Worm (Caenorhabditis elegans): ENCODE data around the gene T07G12.5.
A peak's percentile ranks its signal among the peaks of the same experiment; 100 is the strongest.

The T07G12.5 gene

ce11 chrIV:10502345-10502744 lies 42.6 kb downstream of the T07G12.5 start (continued):
- TF ChIP-seq fkh-8 (tag; optimal IDR thresholded peaks at IDR 0.05) (peak; percentile 65), lsy-2 (tag; optimal IDR thresholded peaks at IDR 0.05) (peak; percentile 4 to 64), hlh-17 (GFP tag; optimal IDR thresholded peaks at IDR 0.05; ENCODE audit: borderline replicate concordance) (no peak), C16A3.4 (tag; optimal IDR thresholded peaks at IDR 0.05) (peak; percentile 29), jun-1 (tag; optimal IDR thresholded peaks at IDR 0.05) (peak; percentile 44), ztf-11 (tag; optimal IDR thresholded peaks at IDR 0.05) (no peak), mdl-1 (tag; optimal IDR thresholded peaks at IDR 0.05) (peak in 1 of 2 experiments; percentile 64), alr-1 (tag; optimal IDR thresholded peaks at IDR 0.05; ENCODE audit: borderline replicate concordance) (no peak), unc-130 (tag; optimal IDR thresholded peaks at IDR 0.05) (no peak), lin-13 (GFP tag; optimal IDR thresholded peaks at IDR 0.05) (no peak), lin-15B (tag; optimal IDR thresholded peaks at IDR 0.05) (no peak), F16B12.6 (tag; optimal IDR thresholded peaks at IDR 0.05) (no peak), nhr-12 (tag; optimal IDR thresholded peaks at IDR 0.05) (no peak), tlp-1 (tag; optimal IDR thresholded peaks at IDR 0.05) (no peak), isw-1 (GFP tag; IDR thresholded peaks at IDR 0.05) (no peak), fkh-4 (tag; optimal IDR thresholded peaks at IDR 0.05; ENCODE audit: borderline replicate concordance) (no peak), pag-3 (tag; optimal IDR thresholded peaks at IDR 0.05; ENCODE audit: borderline replicate concordance, insufficient read depth) (no peak), unc-86 (tag; optimal IDR thresholded peaks at IDR 0.05) (no peak), aly-2 (tag; optimal IDR thresholded peaks at IDR 0.05) (no peak), nhr-84 (tag; optimal IDR thresholded peaks at IDR 0.05) (no peak), sox-4 (tag; optimal IDR thresholded peaks at IDR 0.05) (no peak), pax-3 (tag; optimal IDR thresholded peaks at IDR 0.05) (peak; percentile 48), egl-13 (tag; optimal IDR thresholded peaks at IDR 0.05) (no peak), nhr-77 (tag; optimal IDR thresholded peaks at IDR 0.05) (peak; percentile 68), mef-2 (tag; optimal IDR thresholded peaks at IDR 0.05) (peak; percentile 10), lin-39 (tag; optimal IDR thresholded peaks at IDR 0.05) (no peak), swsn-7 (tag; optimal IDR thresholded peaks at IDR 0.05) (peak; percentile 44), grh-1 (GFP tag; IDR thresholded peaks at IDR 0.05) (no peak), rnt-1 (tag; optimal IDR thresholded peaks at IDR 0.05) (peak; percentile 68), nhr-237 (tag; optimal IDR thresholded peaks at IDR 0.05) (peak; percentile 6), C04F5.9 (tag; optimal IDR thresholded peaks at IDR 0.05) (no peak), nhr-76 (tag; optimal IDR thresholded peaks at IDR 0.05) (no peak), ama-1 (optimal IDR thresholded peaks at IDR 0.05) (peak; percentile 8), nhr-19 (GFP tag; conservative IDR thresholded peaks at IDR 0.05) (peak; percentile 50), ces-1 (GFP tag; optimal IDR thresholded peaks at IDR 0.05) (no peak), snpc-4 (tag; optimal IDR thresholded peaks at IDR 0.05) (no peak), ztf-4 (tag; optimal IDR thresholded peaks at IDR 0.05) (peak; percentile 23)

- no peak for TF ChIP-seq aha-1 (tag; optimal IDR thresholded peaks at IDR 0.05)
- no peak for TF ChIP-seq fkh-4 (tag; optimal IDR thresholded peaks at IDR 0.05; ENCODE audit: borderline replicate concordance)
- no peak for TF ChIP-seq nhr-76 (tag; optimal IDR thresholded peaks at IDR 0.05)
- TF ChIP-seq nhr-20 (tag; optimal IDR thresholded peaks at IDR 0.05): no peak
- TF ChIP-seq rnt-1 (tag; optimal IDR thresholded peaks at IDR 0.05): no peak
- no peak for TF ChIP-seq mef-2 (tag; optimal IDR thresholded peaks at IDR 0.05)
- TF ChIP-seq nhr-84 (tag; optimal IDR thresholded peaks at IDR 0.05): no peak
- no peak for TF ChIP-seq hlh-4 (tag; optimal IDR thresholded peaks at IDR 0.05)
- TF ChIP-seq hlh-17 (GFP tag; optimal IDR thresholded peaks at IDR 0.05; ENCODE audit: borderline replicate concordance): no peak
- no peak for TF ChIP-seq C04F5.9 (tag; optimal IDR thresholded peaks at IDR 0.05)
- no peak for TF ChIP-seq sup-37 (GFP tag; optimal IDR thresholded peaks at IDR 0.05)
- TF ChIP-seq ceh-82 (tag; optimal IDR thresholded peaks at IDR 0.05): no peak
These were observed 43.2 kb downstream of the T07G12.5 start, which contains the start of gene tax-6 for ce11 chrIV:10501550-10502240. Gene tax-6 (minus strand): TSS chrIV:10501600.
